Worm (Caenorhabditis elegans): ENCODE data around the gene F37A4.2.

F37A4.2 gene

DNA sequence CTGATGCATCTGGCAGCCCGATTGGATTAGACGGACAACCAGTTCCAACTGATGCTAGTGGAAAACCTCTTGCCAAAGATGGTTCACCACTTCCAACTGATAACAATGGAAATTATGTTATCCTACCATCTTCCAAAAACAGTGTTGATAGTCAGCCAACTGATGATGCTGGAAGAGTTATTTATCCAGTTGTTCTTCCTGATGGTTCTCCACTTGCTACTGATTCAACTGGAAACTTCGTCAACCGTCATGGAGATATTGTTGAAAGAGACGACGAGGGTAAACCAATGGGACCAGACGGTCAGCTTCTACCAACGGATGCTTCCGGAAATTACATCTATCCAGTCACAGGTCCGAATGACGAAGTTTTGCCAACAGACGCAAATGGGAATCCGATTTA, 34.5 kb downstream of the F37A4.2 start:
- TF ChIP-seq aptf-2 (GFP tag; conservative IDR thresholded peaks at IDR 0.05) (no peak), gei-17 (GFP tag; optimal IDR thresholded peaks at IDR 0.05) (no peak), Y67H2A.10 (GFP tag; conservative IDR thresholded peaks at IDR 0.05) (no peak), F10E7.11 (tag; optimal IDR thresholded peaks at IDR 0.05) (no peak), unc-130 (GFP tag; optimal IDR thresholded peaks at IDR 0.05) (no peak), ets-4 (GFP tag; optimal IDR thresholded peaks at IDR 0.05) (no peak)

Data from whole organism, young adult.